Fruit fly (Drosophila melanogaster) whole organism, embryonic: ENCODE results near the gene raw.
A peak's percentile ranks its signal among the peaks of the same experiment; 100 is the strongest.

ENCODE experiments used
- B-H1 ChIP-seq: fragments of 200-800 bp; sonication (Bioruptor generic); IDR thresholded peaks from 3 replicates; pipeline ENCODE4 v1.3.6; 2022; ENCODE audit warnings: missing biosample characterization, missing genetic modification characterization
- CG10209 ChIP-seq: fragments of 200-800 bp; sonication (Bioruptor generic); optimal IDR thresholded peaks from 3 replicates; lab custom pipeline; 2017; ENCODE audit warnings: missing biosample characterization, mild to moderate bottlenecking, missing genetic modification characterization, missing genetic modification reagents
- CG11695 ChIP-seq: fragments of 200-800 bp; sonication (Bioruptor generic); IDR thresholded peaks from 3 replicates; pipeline ENCODE4 v1.3.6; 2022; ENCODE audit warnings: missing biosample characterization, missing genetic modification characterization
- CG12236 ChIP-seq: fragments of 200-800 bp; sonication (Bioruptor generic); optimal IDR thresholded peaks from 2 replicates; lab custom pipeline; 2016; ENCODE audit warnings: missing biosample characterization, missing genetic modification characterization
- CG13775 ChIP-seq: fragments of 200-800 bp; sonication (Bioruptor generic); optimal IDR thresholded peaks from 3 replicates; lab custom pipeline; 2017; ENCODE audit warnings: missing biosample characterization, mild to moderate bottlenecking, missing genetic modification characterization
- CG14710 ChIP-seq: fragments of 200-800 bp; sonication (Bioruptor generic); optimal IDR thresholded peaks from 3 replicates; lab custom pipeline; 2019; ENCODE audit warnings: missing biosample characterization, mild to moderate bottlenecking, missing genetic modification characterization, moderate library complexity
- CG15011 ChIP-seq: fragments of 200-800 bp; sonication (Bioruptor generic); optimal IDR thresholded peaks from 3 replicates; lab custom pipeline; 2018; ENCODE audit warnings: missing biosample characterization, mild to moderate bottlenecking, missing genetic modification characterization
- CG17359 ChIP-seq: fragments of 200-800 bp; sonication (Bioruptor generic); optimal IDR thresholded peaks from 3 replicates; lab custom pipeline; 2018; ENCODE audit warnings: missing biosample characterization, mild to moderate bottlenecking, missing genetic modification characterization, moderate library complexity
- CG17802 ChIP-seq: fragments of 200-800 bp; sonication (Bioruptor generic); optimal IDR thresholded peaks from 2 replicates; lab custom pipeline; 2018; ENCODE audit warnings: missing biosample characterization, mild to moderate bottlenecking, missing genetic modification characterization, moderate library complexity
- CG18011 ChIP-seq: fragments of 200-800 bp; sonication (Bioruptor generic); optimal IDR thresholded peaks from 2 replicates; lab custom pipeline; 2017; ENCODE audit warnings: missing biosample characterization, missing genetic modification characterization, mild to moderate bottlenecking, moderate library complexity, missing genotype
- CG18476 ChIP-seq: fragments of 200-800 bp; sonication (Bioruptor generic); optimal IDR thresholded peaks from 2 replicates; lab custom pipeline; 2016; ENCODE audit warnings: missing biosample characterization, mild to moderate bottlenecking, missing genetic modification characterization
- CG2120 ChIP-seq: fragments of 200-800 bp; sonication (Bioruptor generic); optimal IDR thresholded peaks from 3 replicates; lab custom pipeline; 2016; ENCODE audit warnings: missing biosample characterization, missing genetic modification characterization
- CG2678 ChIP-seq: fragments of 200-800 bp; sonication (Bioruptor generic); optimal IDR thresholded peaks from 3 replicates; lab custom pipeline; 2019; ENCODE audit warnings: missing biosample characterization, mild to moderate bottlenecking, missing genetic modification characterization, moderate library complexity
- CG4730 ChIP-seq: fragments of 200-800 bp; sonication (Bioruptor generic); IDR thresholded peaks from 2 replicates; pipeline ENCODE4 v1.3.6; 2022; ENCODE audit warnings: missing biosample characterization, missing genetic modification characterization
- CG6272 ChIP-seq: fragments of 200-800 bp; sonication (Bioruptor generic); IDR thresholded peaks from 2 replicates; pipeline ENCODE4 v1.3.6; 2022; ENCODE audit warnings: missing biosample characterization, missing genetic modification characterization
- CG6683 ChIP-seq: fragments of 200-800 bp; sonication (Bioruptor generic); optimal IDR thresholded peaks from 2 replicates; lab custom pipeline; 2017; ENCODE audit warnings: missing biosample characterization, mild to moderate bottlenecking, missing genetic modification characterization, missing genetic modification reagents
- CG6689 ChIP-seq: fragments of 200-800 bp; sonication (Bioruptor generic); IDR thresholded peaks from 2 replicates; pipeline ENCODE4 v1.3.6; 2022; ENCODE audit warnings: missing biosample characterization, missing genetic modification characterization
- CG6813 ChIP-seq: fragments of 200-800 bp; sonication (Bioruptor generic); optimal IDR thresholded peaks from 2 replicates; lab custom pipeline; 2017; ENCODE audit warnings: missing biosample characterization, missing genetic modification characterization, mild to moderate bottlenecking, moderate library complexity, missing genetic modification reagents
- CG7271 ChIP-seq: fragments of 200-800 bp; sonication (Bioruptor generic); optimal IDR thresholded peaks from 2 replicates; lab custom pipeline; 2018; ENCODE audit warnings: missing biosample characterization, mild to moderate bottlenecking, missing genetic modification characterization, moderate library complexity
- CG8281 ChIP-seq: fragments of 200-800 bp; sonication (Bioruptor generic); optimal IDR thresholded peaks from 2 replicates; lab custom pipeline; 2018; ENCODE audit warnings: missing biosample characterization, mild to moderate bottlenecking, missing genetic modification characterization, moderate library complexity
- Dek ChIP-seq: fragments of 200-800 bp; sonication (Bioruptor generic); optimal IDR thresholded peaks from 3 replicates; lab custom pipeline; 2019; ENCODE audit warnings: missing biosample characterization, mild to moderate bottlenecking, missing genetic modification characterization, moderate library complexity
- Hey ChIP-seq: fragments of 200-800 bp; sonication (Bioruptor generic); optimal IDR thresholded peaks from 3 replicates; lab custom pipeline; 2018; ENCODE audit warnings: missing biosample characterization, mild to moderate bottlenecking, missing genetic modification characterization
- HmgZ ChIP-seq: fragments of 200-800 bp; sonication (Bioruptor generic); optimal IDR thresholded peaks from 2 replicates; lab custom pipeline; 2018; ENCODE audit warnings: missing biosample characterization, mild to moderate bottlenecking, missing genetic modification characterization
- Lim3 ChIP-seq: fragments of 200-800 bp; sonication (Bioruptor generic); IDR thresholded peaks from 2 replicates; pipeline ENCODE4 v1.3.6; 2022; ENCODE audit warnings: missing biosample characterization, missing genetic modification characterization
- MESR4 ChIP-seq: fragments of 200-800 bp; sonication (Bioruptor generic); optimal IDR thresholded peaks from 2 replicates; lab custom pipeline; 2018; ENCODE audit warnings: missing biosample characterization, mild to moderate bottlenecking, missing genetic modification characterization, moderate library complexity
- Mad ChIP-seq: fragments of 200-800 bp; sonication (Bioruptor generic); optimal IDR thresholded peaks from 2 replicates; lab custom pipeline; 2016; ENCODE audit warnings: missing biosample characterization, missing genetic modification characterization
- Nf-YB ChIP-seq: fragments of 200-800 bp; sonication (Bioruptor generic); optimal IDR thresholded peaks from 3 replicates; lab custom pipeline; 2019; ENCODE audit warnings: missing biosample characterization, mild to moderate bottlenecking, missing genetic modification characterization, moderate library complexity
- Pdp1 ChIP-seq, 2 experiments: fragments of 200-800 bp; sonication (Bioruptor generic); optimal IDR thresholded peaks; 3 replicates each; lab custom pipeline; 2016; ENCODE audit warnings: missing biosample characterization in 2 of 2, missing genetic modification characterization in 2 of 2, mild to moderate bottlenecking in 1 of 2, moderate library complexity in 1 of 2
- ato ChIP-seq: fragments of 200-800 bp; sonication (Bioruptor generic); IDR thresholded peaks from 2 replicates; pipeline ENCODE4 v1.3.6; 2022; ENCODE audit warnings: missing biosample characterization, missing genetic modification characterization; ENCODE audit not compliant: partially characterized antibody
- chinmo ChIP-seq: fragments of 200-800 bp; sonication (Bioruptor generic); IDR thresholded peaks from 4 replicates; pipeline ENCODE4 v1.3.6; 2022; ENCODE audit warnings: missing biosample characterization, missing genetic modification characterization; ENCODE audit not compliant: partially characterized antibody
- chn ChIP-seq: fragments of 200-800 bp; sonication (Bioruptor generic); optimal IDR thresholded peaks from 2 replicates; lab custom pipeline; 2016; ENCODE audit warnings: missing biosample characterization, missing genetic modification characterization
- da ChIP-seq: fragments of 200-800 bp; sonication (Bioruptor generic); optimal IDR thresholded peaks from 2 replicates; lab custom pipeline; 2016; ENCODE audit warnings: missing biosample characterization, missing genetic modification characterization
- ewg ChIP-seq: fragments of 200-800 bp; sonication (Bioruptor generic); optimal IDR thresholded peaks from 3 replicates; lab custom pipeline; 2017; ENCODE audit warnings: mild to moderate bottlenecking, missing biosample characterization, missing genetic modification reagents, missing genetic modification characterization
- fd96Cb ChIP-seq: fragments of 200-800 bp; sonication (Bioruptor generic); optimal IDR thresholded peaks from 2 replicates; lab custom pipeline; 2018; ENCODE audit warnings: missing biosample characterization, mild to moderate bottlenecking, missing genetic modification characterization, moderate library complexity
- gsb-n ChIP-seq: fragments of 200-800 bp; sonication (Bioruptor generic); optimal IDR thresholded peaks from 3 replicates; lab custom pipeline; 2018; ENCODE audit warnings: missing biosample characterization, mild to moderate bottlenecking, missing genetic modification characterization
- h ChIP-seq: fragments of >200 bp; optimal IDR thresholded peaks from 2 replicates; lab custom pipeline; 2017
- hbn ChIP-seq: fragments of 200-800 bp; sonication (Bioruptor generic); IDR thresholded peaks from 2 replicates; pipeline ENCODE4 v1.3.6; 2022; ENCODE audit warnings: missing biosample characterization, missing genetic modification characterization; ENCODE audit not compliant: partially characterized antibody
- jigr1 ChIP-seq: fragments of 200-800 bp; sonication (Bioruptor generic); IDR thresholded peaks from 3 replicates; pipeline ENCODE4 v1.3.6; 2022; ENCODE audit warnings: missing biosample characterization, missing genetic modification characterization
- kah ChIP-seq: fragments of 200-800 bp; sonication (Bioruptor generic); optimal IDR thresholded peaks from 2 replicates; lab custom pipeline; 2018; ENCODE audit warnings: missing biosample characterization, mild to moderate bottlenecking, missing genetic modification characterization
- lola ChIP-seq, 3 experiments: fragments of >200 bp in 2 of 3; fragments of 200-800 bp in 1 of 3; sonication (Bioruptor generic) in 1 of 3; optimal IDR thresholded peaks; 2 replicates each; lab custom pipeline; 2017 to 2019; ENCODE audit warnings: missing biosample characterization in 3 of 3, missing genetic modification characterization in 3 of 3, mild to moderate bottlenecking in 1 of 3, moderate library complexity in 1 of 3
- luna ChIP-seq: fragments of 200-800 bp; sonication (Bioruptor generic); optimal IDR thresholded peaks from 2 replicates; lab custom pipeline; 2016; ENCODE audit warnings: missing biosample characterization, missing genetic modification characterization
- mld ChIP-seq: fragments of 200-800 bp; sonication (Bioruptor generic); IDR thresholded peaks from 3 replicates; pipeline ENCODE4 v1.3.6; 2022; ENCODE audit warnings: missing biosample characterization, missing genetic modification characterization; ENCODE audit not compliant: partially characterized antibody
- pb ChIP-seq: fragments of 200-800 bp; sonication (Bioruptor generic); optimal IDR thresholded peaks from 3 replicates; lab custom pipeline; 2016; ENCODE audit warnings: missing biosample characterization, missing genetic modification characterization
- ranshi ChIP-seq: fragments of 200-800 bp; sonication (Bioruptor generic); IDR thresholded peaks from 2 replicates; pipeline ENCODE4 v1.3.6; 2022; ENCODE audit warnings: missing biosample characterization, missing genetic modification characterization
- run ChIP-seq: fragments of 200-800 bp; sonication (Bioruptor generic); optimal IDR thresholded peaks from 3 replicates; lab custom pipeline; 2018; ENCODE audit warnings: missing biosample characterization, mild to moderate bottlenecking, missing genetic modification characterization
- sim ChIP-seq: fragments of 200-800 bp; sonication (Bioruptor generic); IDR thresholded peaks from 2 replicates; pipeline ENCODE4 v1.3.6; 2022; ENCODE audit warnings: missing biosample characterization, missing genetic modification characterization
- trem ChIP-seq: fragments of 200-800 bp; optimal IDR thresholded peaks from 3 replicates; lab custom pipeline; 2019; ENCODE audit warnings: missing biosample characterization, mild to moderate bottlenecking, missing genetic modification characterization, moderate library complexity
- trh ChIP-seq: fragments of 200-800 bp; sonication (Bioruptor generic); optimal IDR thresholded peaks from 2 replicates; lab custom pipeline; 2016; ENCODE audit warnings: missing biosample characterization, missing genetic modification characterization
- twi ChIP-seq: fragments of 200-800 bp; optimal IDR thresholded peaks from 2 replicates; lab custom pipeline; 2019; ENCODE audit warnings: missing biosample characterization, mild to moderate bottlenecking, missing genetic modification characterization, moderate library complexity
- vvl ChIP-seq: fragments of 200-800 bp; sonication (Bioruptor generic); IDR thresholded peaks from 2 replicates; pipeline ENCODE4 v1.3.6; 2022; ENCODE audit warnings: missing biosample characterization, missing genetic modification characterization

Gene raw

DNA sequence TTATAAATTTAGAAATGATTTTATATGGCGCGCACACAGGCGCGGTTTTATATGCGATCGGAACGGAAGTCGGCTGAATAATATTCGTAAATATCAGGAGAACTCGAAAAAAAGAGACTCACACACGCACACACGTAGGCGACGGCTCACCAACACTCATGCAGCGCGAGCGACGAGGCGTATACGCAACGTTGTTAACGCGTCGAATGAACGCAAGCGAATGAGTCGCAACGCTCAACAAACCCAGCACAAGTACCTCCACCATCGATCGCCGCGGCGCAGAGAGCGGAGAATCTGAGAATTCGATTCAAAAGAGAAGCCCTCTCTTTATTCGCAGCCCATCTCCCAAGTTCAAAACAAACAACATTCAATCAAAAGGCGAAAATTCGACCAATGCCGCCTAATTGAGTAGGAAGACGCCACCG lies 4.9 kb downstream of the raw start (continued):
- peak in 1 of 3 experiments; percentile 42 for TF ChIP-seq lola (GFP tag; optimal IDR thresholded peaks at IDR 0.05; lab: Kevin White, UChicago)
- TF ChIP-seq run (tag; lab: Kevin White, UChicago) = no peak
- TF ChIP-seq HmgZ (tag; lab: Kevin White, UChicago) = peak; percentile 78
- TF ChIP-seq hbn (GFP tag; lab: Robert Waterston, UW) = 0 out of 2 replicates have a peak, but pooled peaks have one; percentile 41
- TF ChIP-seq B-H1 = no peak; the same call in 2 of the 3 replicates
- peak; percentile 1 to 63 for TF ChIP-seq Pdp1 (GFP tag; optimal IDR thresholded peaks at IDR 0.05; lab: Kevin White, UChicago)
- TF ChIP-seq CG10209 = peak; percentile 14
- no peak for TF ChIP-seq chn (GFP tag; lab: Kevin White, UChicago)
- peak; percentile 24 for TF ChIP-seq CG17359 (tag; lab: Kevin White, UChicago)
- peak; percentile 10 for TF ChIP-seq CG15011 (GFP tag; lab: Kevin White, UChicago)
- peak; percentile 99 for TF ChIP-seq chinmo (GFP tag; lab: Robert Waterston, UW)
- no peak for TF ChIP-seq CG8281 (tag; lab: Kevin White, UChicago)
- peak; percentile 52 for TF ChIP-seq Hey (tag; lab: Kevin White, UChicago)
- peak; percentile 52; the same call in 1 of the 2 replicates for TF ChIP-seq ranshi (GFP tag; lab: Robert Waterston, UW)
- no peak for TF ChIP-seq twi
- TF ChIP-seq CG6689 = no peak
- peak; percentile 47; the same call in 2 of the 3 replicates for TF ChIP-seq CG11695 (GFP tag; lab: Robert Waterston, UW)
- peak; percentile 8 for TF ChIP-seq CG12236 (GFP tag; lab: Kevin White, UChicago)
- no peak for TF ChIP-seq Nf-YB (GFP tag; lab: Kevin White, UChicago)
- peak; percentile 24 for TF ChIP-seq Mad
- no peak for TF ChIP-seq pb
- TF ChIP-seq kah = peak; percentile 4
- TF ChIP-seq ewg (GFP tag; lab: Kevin White, UChicago) = no peak
- TF ChIP-seq CG14710 (tag; lab: Kevin White, UChicago) = no peak
- 0 out of 2 replicates have a peak, but pooled peaks have one; percentile 37 for TF ChIP-seq CG4730
- TF ChIP-seq CG7271 (tag; lab: Kevin White, UChicago) = no peak
- peak; percentile 76 for TF ChIP-seq vvl (GFP tag; lab: Robert Waterston, UW)
- TF ChIP-seq CG2678 (tag; lab: Kevin White, UChicago) = peak; percentile 37
- peak; percentile 36; the same call in 1 of the 2 replicates for TF ChIP-seq ato (GFP tag; lab: Robert Waterston, UW)
- TF ChIP-seq CG2120 (GFP tag; lab: Kevin White, UChicago) = peak; percentile 43
- TF ChIP-seq CG18476 = no peak
- TF ChIP-seq CG18011 (GFP tag; lab: Kevin White, UChicago) = no peak
- no peak for TF ChIP-seq MESR4 (GFP tag; lab: Kevin White, UChicago)
- TF ChIP-seq da = no peak
- TF ChIP-seq CG6683 (GFP tag; lab: Kevin White, UChicago) = peak; percentile 8
- TF ChIP-seq trem (tag; lab: Kevin White, UChicago) = no peak
- no peak for TF ChIP-seq h
- TF ChIP-seq CG6272 (GFP tag; lab: Robert Waterston, UW) = no peak
- no peak for TF ChIP-seq CG17802 (tag; lab: Kevin White, UChicago)
- no peak for TF ChIP-seq CG13775 (GFP tag; lab: Kevin White, UChicago)
- TF ChIP-seq trh (GFP tag; lab: Kevin White, UChicago) = no peak
- TF ChIP-seq luna (GFP tag; lab: Kevin White, UChicago) = peak; percentile 8
- no peak for TF ChIP-seq fd96Cb (tag; lab: Kevin White, UChicago)
- no peak for TF ChIP-seq Lim3 (GFP tag; lab: Robert Waterston, UW)
- no peak for TF ChIP-seq mld (GFP tag; lab: Robert Waterston, UW)
- TF ChIP-seq Dek = peak; percentile 17
- TF ChIP-seq CG6813 = peak; percentile 32
- no peak for TF ChIP-seq gsb-n
- TF ChIP-seq sim (GFP tag; lab: Robert Waterston, UW) = 0 out of 2 replicates have a peak, but pooled peaks have one; percentile 43
- TF ChIP-seq jigr1 = no peak
